Worm (Caenorhabditis elegans): Measurements from ENCODE around the gene T05A8.3.

T05A8.3 gene

ce11 chrII:2710919-2711318, 6.3 kb downstream of the T05A8.3 start, which contains the start of gene T05A8.2:
TSS of gene T05A8.2 (minus strand) at chrII:2711019.
- TF ChIP-seq ztf-28 (GFP tag; IDR thresholded peaks at IDR 0.05) (no peak), let-526 (GFP tag; IDR thresholded peaks at IDR 0.05) (no peak), nfya-1 (tag; optimal IDR thresholded peaks at IDR 0.05; ENCODE audit: borderline replicate concordance, insufficient read depth) (no peak), attf-6 (GFP tag; IDR thresholded peaks at IDR 0.05) (no peak), rec-8 (tag; optimal IDR thresholded peaks at IDR 0.05) (no peak), ceh-27 (GFP tag; optimal IDR thresholded peaks at IDR 0.05) (no peak), ekl-4 (GFP tag; IDR thresholded peaks at IDR 0.05) (no peak)

- no peak for TF ChIP-seq rec-8 (tag; optimal IDR thresholded peaks at IDR 0.05)
- TF ChIP-seq madf-10 (tag; optimal IDR thresholded peaks at IDR 0.05): no peak
- no peak for TF ChIP-seq Y79H2A.3 (GFP tag; conservative IDR thresholded peaks at IDR 0.05)
- no peak for TF ChIP-seq lag-1 (GFP tag; IDR thresholded peaks at IDR 0.05)
- TF ChIP-seq hlh-12 (tag; optimal IDR thresholded peaks at IDR 0.05): no peak
- no peak for TF ChIP-seq snpc-3.4 (tag; optimal IDR thresholded peaks at IDR 0.05)
- no peak for TF ChIP-seq Y56A3A.18 (GFP tag; IDR thresholded peaks at IDR 0.05)
- TF ChIP-seq nhr-80 (tag; optimal IDR thresholded peaks at IDR 0.05): no peak
- no peak for TF ChIP-seq fkh-3 (tag; optimal IDR thresholded peaks at IDR 0.05)
- no peak for TF ChIP-seq pbrm-1 (GFP tag; IDR thresholded peaks at IDR 0.05)
- no peak for TF ChIP-seq B0336.3 (GFP tag; IDR thresholded peaks at IDR 0.05)
- TF ChIP-seq him-1 (tag; optimal IDR thresholded peaks at IDR 0.05): no peak
- TF ChIP-seq rcor-1 (GFP tag; IDR thresholded peaks at IDR 0.05): no peak
- TF ChIP-seq ztf-22 (GFP tag; optimal IDR thresholded peaks at IDR 0.05): no peak
- TF ChIP-seq zim-3 (tag; optimal IDR thresholded peaks at IDR 0.05): no peak
These were observed 7.3 kb downstream of the T05A8.3 start, which contains the start of gene T05A8.1 for ce11 chrII:2709942-2710341. TSS of gene T05A8.1 (minus strand) at chrII:2710042.

DNA sequence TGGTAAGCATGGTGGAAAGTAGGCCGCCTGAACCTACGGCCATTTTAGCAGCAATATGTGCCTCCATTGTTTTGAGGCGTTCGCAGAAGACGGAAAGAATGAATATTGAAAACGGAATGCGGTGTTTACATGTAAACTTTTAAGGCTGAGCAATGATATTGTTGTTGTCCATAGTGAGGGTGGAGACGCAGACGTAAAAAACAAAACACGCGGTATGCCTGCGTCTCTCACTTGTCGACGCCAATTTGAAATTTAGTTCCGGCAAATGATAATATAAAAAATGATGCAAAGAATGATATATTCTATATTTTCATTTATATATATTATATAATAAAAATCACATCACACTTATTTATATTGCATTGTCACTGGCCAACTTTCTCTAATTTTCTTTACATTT, 9.4 kb downstream of the T05A8.3 start, which contains the start of gene Y47G7B.2:
Gene Y47G7B.2, minus strand, starts transcription at position 143 of the 400 bp plus-strand sequence.
- TF ChIP-seq K12H6.12 (tag; optimal IDR thresholded peaks at IDR 0.05): no peak
- no peak for TF ChIP-seq F37B4.10 (GFP tag; IDR thresholded peaks at IDR 0.05)
- TF ChIP-seq F33H1.4 (GFP tag; IDR thresholded peaks at IDR 0.05): no peak
- peak; percentile 59; the same call in 1 of the 2 replicates for TF ChIP-seq hmg-1.2 (GFP tag; IDR thresholded peaks at IDR 0.05)
- no peak for TF ChIP-seq hsf-1 (GFP tag; IDR thresholded peaks at IDR 0.05)
- peak; percentile 18 for TF ChIP-seq attf-5 (GFP tag; optimal IDR thresholded peaks at IDR 0.05)
- no peak for TF ChIP-seq ZK185.1 (tag; optimal IDR thresholded peaks at IDR 0.05; ENCODE audit: poor library complexity, severe bottlenecking)

- TF ChIP-seq lsl-1 (GFP tag; optimal IDR thresholded peaks at IDR 0.05): no peak
These were observed 12.0 kb downstream of the T05A8.3 start, which contains the start of gene srh-128 for ce11 chrII:2705200-2705599. TSS of gene srh-128 (minus strand) at chrII:2705300.

ce11 chrII:2702757-2703156, 14.5 kb downstream of the T05A8.3 start, which contains the start of gene sri-60:
TSS of gene sri-60 (minus strand) at chrII:2702857.
- TF ChIP-seq hrde-1 (tag; optimal IDR thresholded peaks at IDR 0.05; ENCODE audit: borderline replicate concordance) (no peak), F37B4.10 (GFP tag; IDR thresholded peaks at IDR 0.05) (no peak), bed-1 (GFP tag; IDR thresholded peaks at IDR 0.05) (no peak), hmg-1.2 (GFP tag; IDR thresholded peaks at IDR 0.05) (no peak), ZK185.1 (tag; optimal IDR thresholded peaks at IDR 0.05; ENCODE audit: poor library complexity, severe bottlenecking) (no peak), xnd-1 (tag; optimal IDR thresholded peaks at IDR 0.05) (no peak), F57A8.1 (GFP tag; optimal IDR thresholded peaks at IDR 0.05) (no peak), sdz-38 (tag; optimal IDR thresholded peaks at IDR 0.05) (no peak)

All from whole organism, young adult.